Fruit fly (Drosophila melanogaster): Measurements from ENCODE around the gene GstO1.

Gene GstO1

DNA sequence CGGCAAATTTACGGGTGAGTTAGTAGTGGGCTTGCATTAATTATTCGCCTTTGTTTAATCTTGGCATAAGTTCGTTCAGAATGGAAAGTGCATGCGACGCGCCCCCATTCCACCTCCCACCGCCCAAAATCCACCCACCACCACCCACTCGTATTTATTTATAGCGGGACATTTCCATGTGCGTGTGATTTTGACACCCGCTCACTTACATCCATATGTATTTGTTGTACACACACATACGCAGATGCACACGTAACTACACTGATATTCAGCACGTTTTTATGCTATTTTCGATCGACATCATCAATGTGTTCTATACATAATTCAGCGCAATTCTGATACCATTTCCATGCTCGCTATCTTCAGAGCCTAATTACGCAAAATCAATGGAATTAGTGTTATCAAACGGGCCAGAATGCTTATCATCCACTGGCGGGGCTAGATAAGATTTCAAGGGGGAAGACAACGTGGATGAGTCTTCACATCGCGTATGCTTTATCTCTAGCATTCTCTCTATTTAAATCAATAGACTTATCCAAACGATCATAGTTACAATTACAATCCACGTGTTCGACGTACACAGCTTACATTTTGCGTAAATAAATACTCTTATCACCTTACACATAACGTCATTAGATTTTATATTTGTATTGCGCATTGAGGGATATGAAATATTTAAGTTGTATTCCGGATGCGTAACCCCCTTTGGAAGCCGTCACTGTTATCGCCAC lies 1.2 kb upstream of the GstO1 start (continued):
- TF ChIP-seq CG12769 (tag; optimal IDR thresholded peaks at IDR 0.05) (peak; percentile 41), CG2199 (GFP tag; IDR thresholded peaks at IDR 0.05) (0 out of 3 replicates have a peak, but pooled peaks have one; percentile 37), CoRest (tag; optimal IDR thresholded peaks at IDR 0.05) (peak; percentile 63), nerfin-1 (tag; optimal IDR thresholded peaks at IDR 0.05) (peak; percentile 8), Gsc (GFP tag; IDR thresholded peaks at IDR 0.05) (no peak), Ravus (GFP tag; IDR thresholded peaks at IDR 0.05) (no peak), CG7556 (GFP tag; optimal IDR thresholded peaks at IDR 0.05) (peak; percentile 35), CG8290 (GFP tag; optimal IDR thresholded peaks at IDR 0.05) (no peak), CG8290 (tag; optimal IDR thresholded peaks at IDR 0.05) (peak in 1 of 2 experiments; percentile 30), lilli (GFP tag; optimal IDR thresholded peaks at IDR 0.05) (peak; percentile 69), Scr (GFP tag; IDR thresholded peaks at IDR 0.05; ENCODE audit: partially characterized antibody) (no peak), CG15601 (tag; optimal IDR thresholded peaks at IDR 0.05) (peak; percentile 3), wek (GFP tag; optimal IDR thresholded peaks at IDR 0.05) (peak; percentile 32), CrebB (tag; optimal IDR thresholded peaks at IDR 0.05) (peak; percentile 27), CG9932 (GFP tag; IDR thresholded peaks at IDR 0.05) (peak; percentile 19; the same call in 1 of the 2 replicates), CG17361 (GFP tag; IDR thresholded peaks at IDR 0.05) (peak; percentile 53; the same call in 2 of the 3 replicates), Side (GFP tag; optimal IDR thresholded peaks at IDR 0.05) (peak; percentile 51), Hr78 (GFP tag; optimal IDR thresholded peaks at IDR 0.05) (peak in 1 of 2 experiments; percentile 74), E2f1 (GFP tag; IDR thresholded peaks at IDR 0.05) (no peak), Doc2 (GFP tag; IDR thresholded peaks at IDR 0.05) (no peak), Taf1 (GFP tag; IDR thresholded peaks at IDR 0.05) (peak; percentile 36; the same call in 1 of the 2 replicates), Ada2b (GFP tag; IDR thresholded peaks at IDR 0.05) (no peak), HLH3B (GFP tag; IDR thresholded peaks at IDR 0.05) (0 out of 2 replicates have a peak, but pooled peaks have one; percentile 12), gcm (GFP tag; optimal IDR thresholded peaks at IDR 0.05) (peak; percentile 19), luna (GFP tag; optimal IDR thresholded peaks at IDR 0.05) (no peak), sqz (GFP tag; optimal IDR thresholded peaks at IDR 0.05) (peak; percentile 37), gem (tag; optimal IDR thresholded peaks at IDR 0.05) (peak; percentile 54), Jarid2 (GFP tag; optimal IDR thresholded peaks at IDR 0.05) (no peak), B-H2 (GFP tag; optimal IDR thresholded peaks at IDR 0.05) (no peak), CG17802 (tag; optimal IDR thresholded peaks at IDR 0.05) (no peak), CG8924 (tag; optimal IDR thresholded peaks at IDR 0.05) (peak; percentile 11), toy (GFP tag; IDR thresholded peaks at IDR 0.05) (0 out of 2 replicates have a peak, but pooled peaks have one; percentile 22), pros (GFP tag; optimal IDR thresholded peaks at IDR 0.05) (peak; percentile 12), CG30403 (GFP tag; optimal IDR thresholded peaks at IDR 0.05) (peak; percentile 45), CG4820 (GFP tag; optimal IDR thresholded peaks at IDR 0.05) (peak; percentile 6), GATAe (GFP tag; conservative IDR thresholded peaks at IDR 0.05) (peak; percentile 70), sc (optimal IDR thresholded peaks at IDR 0.05) (no peak), sc (GFP tag; optimal IDR thresholded peaks at IDR 0.05) (no peak), HHEX (GFP tag; optimal IDR thresholded peaks at IDR 0.05) (peak; percentile 65), CG3281 (GFP tag; optimal IDR thresholded peaks at IDR 0.05) (peak; percentile 72), CG32772 (GFP tag; IDR thresholded peaks at IDR 0.05) (no peak), ken (GFP tag; IDR thresholded peaks at IDR 0.05) (no peak), CG3847 (GFP tag; IDR thresholded peaks at IDR 0.05) (0 out of 2 replicates have a peak, but pooled peaks have one; percentile 5), CG15011 (GFP tag; optimal IDR thresholded peaks at IDR 0.05) (peak; percentile 48), CG11723 (GFP tag; optimal IDR thresholded peaks at IDR 0.05) (peak; percentile 7), Trl (optimal IDR thresholded peaks at IDR 0.05) (no peak), Trl (GFP tag; optimal IDR thresholded peaks at IDR 0.05) (peak; percentile 25), Pdp1 (GFP tag; optimal IDR thresholded peaks at IDR 0.05) (peak; percentile 41 to 92), CG9437 (GFP tag; optimal IDR thresholded peaks at IDR 0.05) (peak; percentile 19), Meics (GFP tag; optimal IDR thresholded peaks at IDR 0.05) (peak; percentile 62)

Measured in whole organism, embryonic.